Fruit fly (Drosophila melanogaster) whole organism, embryonic: ENCODE results near the gene VhaM9.7-b.

Source experiments
- Asciz ChIP-seq: fragments of 200-800 bp; sonication (Bioruptor generic); optimal IDR thresholded peaks from 2 replicates; lab custom pipeline; 2017; ENCODE audit warnings: missing biosample characterization, mild to moderate bottlenecking, missing genetic modification characterization, missing genetic modification reagents
- CG10147 ChIP-seq: fragments of 200-800 bp; sonication (Bioruptor generic); optimal IDR thresholded peaks from 2 replicates; lab custom pipeline; 2019; ENCODE audit warnings: missing biosample characterization, mild to moderate bottlenecking, missing genetic modification characterization, moderate library complexity
- CG11398 ChIP-seq: fragments of 200-800 bp; sonication (Bioruptor generic); optimal IDR thresholded peaks from 2 replicates; lab custom pipeline; 2016; ENCODE audit warnings: missing biosample characterization, missing genetic modification characterization
- CG11504 ChIP-seq: fragments of 200-800 bp; sonication (Bioruptor generic); optimal IDR thresholded peaks from 3 replicates; lab custom pipeline; 2019; ENCODE audit warnings: missing biosample characterization, mild to moderate bottlenecking, missing genetic modification characterization, moderate library complexity
- CG14860 ChIP-seq: fragments of 200-800 bp; sonication (Bioruptor generic); IDR thresholded peaks from 3 replicates; pipeline ENCODE4 v1.3.6; 2022; ENCODE audit warnings: missing biosample characterization, missing genetic modification characterization; ENCODE audit not compliant: partially characterized antibody
- CG1603 ChIP-seq: fragments of 200-800 bp; sonication (Bioruptor generic); optimal IDR thresholded peaks from 2 replicates; lab custom pipeline; 2019; ENCODE audit warnings: missing biosample characterization, mild to moderate bottlenecking, missing genetic modification characterization, moderate library complexity
- CG1647 ChIP-seq: fragments of 200-800 bp; sonication (Bioruptor generic); optimal IDR thresholded peaks from 3 replicates; lab custom pipeline; 2016; ENCODE audit warnings: missing biosample characterization, missing genetic modification characterization
- CG16815 ChIP-seq: fragments of 200-800 bp; sonication (Bioruptor generic); optimal IDR thresholded peaks from 3 replicates; lab custom pipeline; 2017; ENCODE audit warnings: missing biosample characterization, mild to moderate bottlenecking, missing genetic modification characterization
- CG17385 ChIP-seq: fragments of 200-800 bp; sonication (Bioruptor generic); optimal IDR thresholded peaks from 3 replicates; lab custom pipeline; 2018; ENCODE audit warnings: missing biosample characterization, mild to moderate bottlenecking, missing genetic modification characterization
- CG17802 ChIP-seq: fragments of 200-800 bp; sonication (Bioruptor generic); optimal IDR thresholded peaks from 2 replicates; lab custom pipeline; 2018; ENCODE audit warnings: missing biosample characterization, mild to moderate bottlenecking, missing genetic modification characterization, moderate library complexity
- CG18011 ChIP-seq: fragments of 200-800 bp; sonication (Bioruptor generic); optimal IDR thresholded peaks from 2 replicates; lab custom pipeline; 2017; ENCODE audit warnings: missing biosample characterization, missing genetic modification characterization, mild to moderate bottlenecking, moderate library complexity, missing genotype
- CG32772 ChIP-seq: fragments of 200-800 bp; sonication (Bioruptor generic); IDR thresholded peaks from 2 replicates; pipeline ENCODE4 v1.3.6; 2022; ENCODE audit warnings: missing biosample characterization, missing genetic modification characterization
- CG33557 ChIP-seq: fragments of 200-800 bp; sonication (Bioruptor generic); optimal IDR thresholded peaks from 2 replicates; lab custom pipeline; 2019; ENCODE audit warnings: missing biosample characterization, mild to moderate bottlenecking, missing genetic modification characterization, moderate library complexity
- CG3726 ChIP-seq: fragments of 200-800 bp; sonication (Bioruptor generic); IDR thresholded peaks from 3 replicates; pipeline ENCODE4, ENCODE4 v1.3.6; 2022; ENCODE audit warnings: missing biosample characterization, missing genetic modification characterization
- CG3995 ChIP-seq: fragments of 200-800 bp; sonication (Bioruptor generic); optimal IDR thresholded peaks from 3 replicates; lab custom pipeline; 2016; ENCODE audit warnings: missing biosample characterization, missing genetic modification characterization
- CG43689 ChIP-seq: fragments of 200-800 bp; sonication (Bioruptor generic); IDR thresholded peaks from 2 replicates; pipeline ENCODE4 v1.3.6; 2022; ENCODE audit warnings: missing biosample characterization, missing genetic modification characterization
- CG7928 ChIP-seq: fragments of 200-800 bp; sonication (Bioruptor generic); optimal IDR thresholded peaks from 2 replicates; lab custom pipeline; 2017; ENCODE audit warnings: missing biosample characterization, mild to moderate bottlenecking, missing genetic modification characterization
- CG8388 ChIP-seq: fragments of 200-800 bp; sonication (Bioruptor generic); optimal IDR thresholded peaks from 2 replicates; lab custom pipeline; 2019; ENCODE audit warnings: missing biosample characterization, mild to moderate bottlenecking, missing genetic modification characterization, moderate library complexity
- CG8924 ChIP-seq: fragments of 200-800 bp; optimal IDR thresholded peaks from 3 replicates; lab custom pipeline; 2019; ENCODE audit warnings: missing biosample characterization, mild to moderate bottlenecking, missing genetic modification characterization, moderate library complexity
- Dip2 ChIP-seq: fragments of 200-800 bp; sonication (Bioruptor generic); IDR thresholded peaks from 2 replicates; pipeline ENCODE4 v1.3.6; 2022; ENCODE audit warnings: missing biosample characterization, missing genetic modification characterization
- Ets65A ChIP-seq: fragments of 200-800 bp; sonication (Bioruptor generic); peaks from one replicate; lab custom pipeline; 2016; ENCODE audit warnings: missing biosample characterization, missing genetic modification characterization
- H15 ChIP-seq: fragments of 200-800 bp; sonication (Bioruptor generic); IDR thresholded peaks from 3 replicates; pipeline ENCODE4 v1.3.6; 2022; ENCODE audit warnings: missing biosample characterization, missing genetic modification characterization
- HmgZ ChIP-seq: fragments of 200-800 bp; sonication (Bioruptor generic); optimal IDR thresholded peaks from 2 replicates; lab custom pipeline; 2018; ENCODE audit warnings: missing biosample characterization, mild to moderate bottlenecking, missing genetic modification characterization
- Hmr ChIP-seq: fragments of 200-800 bp; sonication (Bioruptor generic); optimal IDR thresholded peaks from 3 replicates; lab custom pipeline; 2017; ENCODE audit warnings: mild to moderate bottlenecking, missing biosample characterization, missing genetic modification reagents, missing genetic modification characterization
- Kr ChIP-seq: fragments of 200-800 bp; sonication (Bioruptor generic); optimal IDR thresholded peaks from 2 replicates; lab custom pipeline; 2017; ENCODE audit warnings: missing biosample characterization, mild to moderate bottlenecking, missing genetic modification characterization
- Mes4 ChIP-seq: fragments of 200-800 bp; sonication (Bioruptor generic); optimal IDR thresholded peaks from 2 replicates; lab custom pipeline; 2016; ENCODE audit warnings: missing biosample characterization, missing genetic modification characterization
- NfI ChIP-seq: fragments of 200-800 bp; sonication (Bioruptor generic); optimal IDR thresholded peaks from 3 replicates; lab custom pipeline; 2018; ENCODE audit warnings: missing biosample characterization, mild to moderate bottlenecking, missing genetic modification characterization, moderate library complexity
- Sox102F ChIP-seq: fragments of 200-800 bp; sonication (Bioruptor generic); optimal IDR thresholded peaks from 2 replicates; lab custom pipeline; 2018; ENCODE audit warnings: missing biosample characterization, mild to moderate bottlenecking, missing genetic modification characterization, moderate library complexity
- Taf1 ChIP-seq: fragments of 200-800 bp; sonication (Bioruptor generic); IDR thresholded peaks from 2 replicates; pipeline ENCODE4 v1.3.6; 2022; ENCODE audit warnings: missing biosample characterization, missing genetic modification characterization
- Trl ChIP-seq, 3 experiments: fragments of >200 bp in 2 of 3; fragments of 200-800 bp in 1 of 3; sonication (Bioruptor generic) in 1 of 3; optimal IDR thresholded peaks; 2 replicates in 1 of 3; 3 replicates in 2 of 3; lab custom pipeline; 2016 to 2017; ENCODE audit warnings: missing biosample characterization in 1 of 3, missing genetic modification characterization in 1 of 3
- al ChIP-seq: fragments of 200-800 bp; sonication (Bioruptor generic); IDR thresholded peaks from 2 replicates; pipeline ENCODE4 v1.3.6; 2022; ENCODE audit warnings: missing biosample characterization, missing genetic modification characterization
- ap ChIP-seq: fragments of 200-800 bp; sonication (Bioruptor generic); IDR thresholded peaks from 2 replicates; pipeline ENCODE4 v1.3.6; 2022; ENCODE audit warnings: missing biosample characterization, missing genetic modification characterization
- crp ChIP-seq, 2 experiments: fragments of 200-800 bp; sonication (Bioruptor generic); optimal IDR thresholded peaks; 2 replicates in 1 of 2; 3 replicates in 1 of 2; lab custom pipeline; 2017; ENCODE audit warnings: missing biosample characterization in 2 of 2, missing genetic modification characterization in 2 of 2, mild to moderate bottlenecking in 1 of 2, moderate library complexity in 1 of 2
- dan ChIP-seq: fragments of 200-800 bp; sonication (Bioruptor generic); IDR thresholded peaks from 2 replicates; pipeline ENCODE4 v1.3.6; 2022; ENCODE audit warnings: missing biosample characterization, missing genetic modification characterization
- ewg ChIP-seq: fragments of 200-800 bp; sonication (Bioruptor generic); optimal IDR thresholded peaks from 3 replicates; lab custom pipeline; 2017; ENCODE audit warnings: mild to moderate bottlenecking, missing biosample characterization, missing genetic modification reagents, missing genetic modification characterization
- hkb ChIP-seq, 2 experiments: fragments of 200-800 bp in 1 of 2; fragments of >200 bp in 1 of 2; sonication (Bioruptor generic) in 1 of 2; IDR thresholded peaks in 1 of 2; optimal IDR thresholded peaks in 1 of 2; 2 replicates each; pipeline versions ENCODE4 v1.3.6 to Lab custom; 2017 to 2022; ENCODE audit warnings: missing biosample characterization in 1 of 2, missing genetic modification characterization in 1 of 2
- nmo ChIP-seq: fragments of 200-800 bp; sonication (Bioruptor generic); optimal IDR thresholded peaks from 2 replicates; lab custom pipeline; 2018; ENCODE audit warnings: missing biosample characterization, mild to moderate bottlenecking, missing genetic modification characterization, moderate library complexity
- nom ChIP-seq: fragments of 200-800 bp; sonication (Bioruptor generic); optimal IDR thresholded peaks from 2 replicates; lab custom pipeline; 2017; ENCODE audit warnings: missing biosample characterization, missing genetic modification characterization, mild to moderate bottlenecking, moderate library complexity, missing genetic modification reagents
- oc ChIP-seq: fragments of 200-800 bp; sonication (Bioruptor generic); optimal IDR thresholded peaks from 2 replicates; lab custom pipeline; 2018; ENCODE audit warnings: missing biosample characterization, mild to moderate bottlenecking, missing genetic modification characterization, moderate library complexity
- pb ChIP-seq: fragments of 200-800 bp; sonication (Bioruptor generic); optimal IDR thresholded peaks from 3 replicates; lab custom pipeline; 2016; ENCODE audit warnings: missing biosample characterization, missing genetic modification characterization
- pros ChIP-seq: fragments of 200-800 bp; sonication (Bioruptor generic); optimal IDR thresholded peaks from 3 replicates; lab custom pipeline; 2019; ENCODE audit warnings: missing biosample characterization, mild to moderate bottlenecking, missing genetic modification characterization, moderate library complexity
- psq ChIP-seq: fragments of 200-800 bp; sonication (Bioruptor generic); optimal IDR thresholded peaks from 2 replicates; lab custom pipeline; 2017; ENCODE audit warnings: missing biosample characterization, missing genetic modification characterization
- row ChIP-seq: fragments of 200-800 bp; sonication (Bioruptor generic); IDR thresholded peaks from 3 replicates; pipeline ENCODE4 v1.3.6; 2022; ENCODE audit warnings: missing biosample characterization, missing genetic modification characterization
- run ChIP-seq: fragments of 200-800 bp; sonication (Bioruptor generic); optimal IDR thresholded peaks from 3 replicates; lab custom pipeline; 2018; ENCODE audit warnings: missing biosample characterization, mild to moderate bottlenecking, missing genetic modification characterization
- shn ChIP-seq: fragments of 200-800 bp; sonication (Bioruptor generic); optimal IDR thresholded peaks from 3 replicates; lab custom pipeline; 2016; ENCODE audit warnings: missing biosample characterization, missing genetic modification characterization
- slp2 ChIP-seq: fragments of 200-800 bp; sonication (Bioruptor generic); optimal IDR thresholded peaks from 2 replicates; lab custom pipeline; 2016; ENCODE audit warnings: missing biosample characterization, missing genetic modification characterization
- trh ChIP-seq: fragments of 200-800 bp; sonication (Bioruptor generic); optimal IDR thresholded peaks from 2 replicates; lab custom pipeline; 2016; ENCODE audit warnings: missing biosample characterization, missing genetic modification characterization
- vfl ChIP-seq: fragments of 200-800 bp; sonication (Bioruptor generic); optimal IDR thresholded peaks from 2 replicates; lab custom pipeline; 2016; ENCODE audit warnings: missing biosample characterization, missing genetic modification characterization
- wek ChIP-seq: fragments of 200-800 bp; sonication (Bioruptor generic); optimal IDR thresholded peaks from 3 replicates; lab custom pipeline; 2018; ENCODE audit warnings: missing biosample characterization, mild to moderate bottlenecking, missing genetic modification characterization, moderate library complexity
- yki ChIP-seq: fragments of >200 bp; optimal IDR thresholded peaks from 3 replicates; lab custom pipeline; 2018
- zf30C ChIP-seq: fragments of 200-800 bp; sonication (Bioruptor generic); optimal IDR thresholded peaks from 3 replicates; lab custom pipeline; 2018; ENCODE audit warnings: missing biosample characterization, mild to moderate bottlenecking, missing genetic modification characterization

The VhaM9.7-b gene

DNA sequence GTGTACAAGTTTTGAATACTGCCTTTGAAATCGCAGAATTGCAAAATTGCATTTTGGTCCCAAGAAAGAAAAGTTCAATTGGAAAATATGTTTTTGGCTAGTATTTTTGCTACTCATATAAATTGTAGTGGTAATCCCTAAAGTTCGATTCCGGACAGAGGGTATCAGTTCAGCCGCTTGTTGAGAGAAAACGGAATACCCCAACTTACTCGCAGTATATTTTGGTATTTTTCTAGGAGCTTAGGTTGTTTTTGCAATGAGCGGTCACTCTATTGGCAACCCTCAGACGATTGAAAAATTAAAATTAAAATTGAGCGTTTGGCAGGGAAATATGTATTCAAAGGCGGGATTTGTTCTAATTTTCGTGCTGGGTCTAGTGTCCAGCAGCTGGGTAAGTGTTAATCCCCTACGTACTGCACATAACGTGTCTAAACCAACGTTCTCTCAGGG is 34.7 kb downstream of the VhaM9.7-b start (continued):
- TF ChIP-seq CG14860, result no peak
- TF ChIP-seq Mes4 (GFP tag; lab: Kevin White, UChicago), result no peak
- no peak for TF ChIP-seq CG3726 (GFP tag; lab: Robert Waterston, UW)
- TF ChIP-seq H15, result no peak
- no peak for TF ChIP-seq trh (GFP tag; lab: Kevin White, UChicago)
- no peak for TF ChIP-seq CG1647 (GFP tag; lab: Kevin White, UChicago)
- TF ChIP-seq CG11504, result no peak
- TF ChIP-seq dan (GFP tag; lab: Robert Waterston, UW), result no peak
- no peak for TF ChIP-seq yki (lab: Kevin White, UChicago)
- no peak for TF ChIP-seq CG8388 (GFP tag; lab: Kevin White, UChicago)
- TF ChIP-seq crp (GFP tag; optimal IDR thresholded peaks at IDR 0.05; lab: Kevin White, UChicago), result no peak
- TF ChIP-seq nom (GFP tag; lab: Kevin White, UChicago), result no peak
- no peak for TF ChIP-seq CG16815 (GFP tag; lab: Kevin White, UChicago)
- TF ChIP-seq ap (GFP tag; lab: Robert Waterston, UW), result no peak
- TF ChIP-seq zf30C (GFP tag; lab: Kevin White, UChicago), result no peak
- peak; percentile 24 for TF ChIP-seq hkb (optimal IDR thresholded peaks at IDR 0.05; lab: Kevin White, UChicago)
- no peak for TF ChIP-seq hkb (GFP tag; IDR thresholded peaks at IDR 0.05; lab: Robert Waterston, UW)
- no peak for TF ChIP-seq Asciz
- TF ChIP-seq pros (GFP tag; lab: Kevin White, UChicago), result no peak
- no peak for TF ChIP-seq CG43689 (GFP tag; lab: Robert Waterston, UW)
- TF ChIP-seq CG1603, result peak; percentile 26
- TF ChIP-seq CG17802 (tag; lab: Kevin White, UChicago), result no peak
- no peak for TF ChIP-seq Hmr
- TF ChIP-seq oc (tag; lab: Kevin White, UChicago), result no peak
- no peak for TF ChIP-seq CG33557
- no peak for TF ChIP-seq Taf1 (GFP tag; lab: Robert Waterston, UW)
- no peak for TF ChIP-seq CG11398
- no peak for TF ChIP-seq ewg (GFP tag; lab: Kevin White, UChicago)
- no peak for TF ChIP-seq CG7928 (GFP tag; lab: Kevin White, UChicago)
- no peak for TF ChIP-seq CG18011 (GFP tag; lab: Kevin White, UChicago)
- no peak for TF ChIP-seq shn (GFP tag; lab: Kevin White, UChicago)
- TF ChIP-seq Dip2, result no peak
- TF ChIP-seq wek (GFP tag; lab: Kevin White, UChicago), result peak; percentile 95
- TF ChIP-seq al, result no peak
- TF ChIP-seq pb, result no peak
- peak; percentile 13 for TF ChIP-seq CG3995 (GFP tag; lab: Kevin White, UChicago)
- no peak for TF ChIP-seq CG10147 (GFP tag; lab: Kevin White, UChicago)
- no peak for TF ChIP-seq Sox102F (GFP tag; lab: Kevin White, UChicago)
- peak; percentile 18 for TF ChIP-seq HmgZ (tag; lab: Kevin White, UChicago)
- TF ChIP-seq Trl (optimal IDR thresholded peaks at IDR 0.05; lab: Kevin White, UChicago), result no peak
- no peak for TF ChIP-seq Trl (GFP tag; optimal IDR thresholded peaks at IDR 0.05; lab: Kevin White, UChicago)
- peak; percentile 83 for TF ChIP-seq row
- TF ChIP-seq NfI (GFP tag; lab: Kevin White, UChicago), result no peak
- no peak for TF ChIP-seq run (tag; lab: Kevin White, UChicago)
- TF ChIP-seq psq (GFP tag; lab: Kevin White, UChicago), result no peak
- no peak for TF ChIP-seq CG32772 (GFP tag; lab: Robert Waterston, UW)
- no peak for TF ChIP-seq Ets65A (GFP tag; lab: Kevin White, UChicago)
- TF ChIP-seq CG17385 (GFP tag; lab: Kevin White, UChicago), result no peak
- no peak for TF ChIP-seq Kr
- TF ChIP-seq slp2 (GFP tag; lab: Kevin White, UChicago), result no peak
- no peak for TF ChIP-seq vfl
- no peak for TF ChIP-seq CG8924
- no peak for TF ChIP-seq nmo (GFP tag; lab: Kevin White, UChicago)
